Worm (Caenorhabditis elegans) whole organism, young adult: Measurements from ENCODE around the gene B0285.3.

Experiments
- F55B11.4 ChIP-seq: sonication (generic microtip); optimal IDR thresholded peaks from 2 replicates; lab custom pipeline; 2016; ENCODE audit warnings: missing compliant biosample characterization, missing genetic modification characterization, borderline replicate concordance; ENCODE audit not compliant: insufficient read depth
- ama-1 ChIP-seq, 3 experiments: fragments of 150-350 bp in 1 of 3; sonication (generic microtip) in 2 of 3; optimal IDR thresholded peaks; 2 replicates each; lab custom pipeline; 2014 to 2018; ENCODE audit warnings: missing biosample characterization in 2 of 3, missing genetic modification characterization in 2 of 3, missing genetic modification reagents in 2 of 3
- snpc-1.3 ChIP-seq: sonication (generic microtip); optimal IDR thresholded peaks from 2 replicates; lab custom pipeline; 2017; ENCODE audit warnings: missing genetic modification characterization, mild to moderate bottlenecking, missing compliant biosample characterization, antibody characterized with exemption, moderate library complexity, missing genotype, missing genetic modification reagents; ENCODE audit not compliant: insufficient read depth

DNA sequence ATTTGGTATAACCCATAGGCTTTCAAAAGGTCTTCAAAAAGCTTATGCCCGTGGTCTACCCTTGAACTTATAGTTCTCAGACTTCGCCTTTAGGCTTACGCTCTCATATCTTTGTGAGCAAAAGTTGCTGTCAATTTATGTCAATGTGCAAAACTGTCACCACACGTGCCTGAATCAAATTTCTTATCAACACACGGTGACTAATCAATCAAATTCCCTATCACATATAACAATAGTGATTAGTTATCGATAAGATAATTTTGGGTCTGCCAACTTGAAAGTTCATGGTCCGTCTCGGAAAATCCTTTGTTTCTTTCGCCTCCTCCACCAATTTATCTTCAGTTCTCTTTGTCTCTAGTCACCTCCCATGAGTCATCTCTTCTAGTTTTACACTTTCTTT lies 14.3 kb upstream of the B0285.3 start:
- TF ChIP-seq snpc-1.3 (no peak), ama-1 (optimal IDR thresholded peaks at IDR 0.05; lab: Kevin White, UChicago) (no peak), ama-1 (GFP tag; optimal IDR thresholded peaks at IDR 0.05; lab: Kevin White, UChicago) (no peak), F55B11.4 (no peak)
